Worm (Caenorhabditis elegans): ENCODE data around the gene Y69A2AR.50.

Y69A2AR.50 gene

ce11 chrIV:2542001-2542400, 20.2 kb upstream of the Y69A2AR.50 start, which contains the start of gene sprr-3 (continued):
- no peak for TF ChIP-seq swsn-7 (tag; optimal IDR thresholded peaks at IDR 0.05)
- TF ChIP-seq mab-9 (GFP tag; IDR thresholded peaks at IDR 0.05): no peak

ce11 chrIV:2548766-2549165, 13.4 kb upstream of the Y69A2AR.50 start:
- TF ChIP-seq sptf-1 (tag; optimal IDR thresholded peaks at IDR 0.05): no peak

- TF ChIP-seq ceh-82 (tag; optimal IDR thresholded peaks at IDR 0.05) (no peak), lin-13 (GFP tag; optimal IDR thresholded peaks at IDR 0.05) (no peak), elt-2 (tag; optimal IDR thresholded peaks at IDR 0.05) (no peak), nhr-84 (tag; optimal IDR thresholded peaks at IDR 0.05) (no peak), nhr-20 (tag; optimal IDR thresholded peaks at IDR 0.05) (no peak)
Measured at ce11 chrIV:2549542-2549941, 12.6 kb upstream of the Y69A2AR.50 start.

- TF ChIP-seq ceh-82 (tag; optimal IDR thresholded peaks at IDR 0.05): no peak
- TF ChIP-seq pqm-1 (tag; optimal IDR thresholded peaks at IDR 0.05): no peak
- no peak for TF ChIP-seq lsy-2 (tag; optimal IDR thresholded peaks at IDR 0.05)
- TF ChIP-seq efl-3 (GFP tag; optimal IDR thresholded peaks at IDR 0.05): no peak
- TF ChIP-seq rnt-1 (tag; optimal IDR thresholded peaks at IDR 0.05): no peak
- no peak for TF ChIP-seq nhr-77 (tag; optimal IDR thresholded peaks at IDR 0.05)
Measured at ce11 chrIV:2551418-2551817, 10.8 kb upstream of the Y69A2AR.50 start, which contains the start of gene Y69A2AR.23. TSS of gene Y69A2AR.23 (minus strand) at chrIV:2551684.

- no peak for TF ChIP-seq sup-37 (GFP tag; optimal IDR thresholded peaks at IDR 0.05)
- no peak for TF ChIP-seq lir-3 (tag; optimal IDR thresholded peaks at IDR 0.05; ENCODE audit: poor library complexity)
- TF ChIP-seq mep-1 (tag; optimal IDR thresholded peaks at IDR 0.05): no peak
- TF ChIP-seq efl-1 (optimal IDR thresholded peaks at IDR 0.05): no peak
- peak in 1 of 2 experiments; percentile 24 for TF ChIP-seq efl-1 (GFP tag; optimal IDR thresholded peaks at IDR 0.05 in 1 of 2)
Measured at ce11 chrIV:2551838-2552237, 10.3 kb upstream of the Y69A2AR.50 start.

- TF ChIP-seq ztf-11 (tag; optimal IDR thresholded peaks at IDR 0.05): no peak
- no peak for TF ChIP-seq nhr-71 (tag; optimal IDR thresholded peaks at IDR 0.05)
- TF ChIP-seq snu-23 (GFP tag; optimal IDR thresholded peaks at IDR 0.05): no peak
- TF ChIP-seq nhr-77 (tag; optimal IDR thresholded peaks at IDR 0.05): no peak
- no peak for TF ChIP-seq ceh-63 (GFP tag; optimal IDR thresholded peaks at IDR 0.05)
- no peak for TF ChIP-seq unc-62 (GFP tag; optimal IDR thresholded peaks at IDR 0.05)
- TF ChIP-seq nhr-237 (tag; optimal IDR thresholded peaks at IDR 0.05): no peak
- TF ChIP-seq ceh-82 (tag; optimal IDR thresholded peaks at IDR 0.05): no peak
- TF ChIP-seq lin-35 (GFP tag; optimal IDR thresholded peaks at IDR 0.05): no peak
Measured at ce11 chrIV:2552276-2552675, 9.9 kb upstream of the Y69A2AR.50 start.

ce11 chrIV:2552855-2553254, 9.3 kb upstream of the Y69A2AR.50 start:
- TF ChIP-seq skn-1 (tag; optimal IDR thresholded peaks at IDR 0.05): no peak
- no peak for TF ChIP-seq unc-98 (GFP tag; IDR thresholded peaks at IDR 0.05)
- no peak for TF ChIP-seq fkh-8 (tag; optimal IDR thresholded peaks at IDR 0.05)
- no peak for TF ChIP-seq blmp-1 (tag; optimal IDR thresholded peaks at IDR 0.05)

- TF ChIP-seq dpl-1 (GFP tag; optimal IDR thresholded peaks at IDR 0.05): no peak
- no peak for TF ChIP-seq irx-1 (tag; optimal IDR thresholded peaks at IDR 0.05)
- TF ChIP-seq ceh-88 (GFP tag; IDR thresholded peaks at IDR 0.05): no peak
- TF ChIP-seq aly-2 (tag; optimal IDR thresholded peaks at IDR 0.05): no peak
- no peak for TF ChIP-seq mab-9 (GFP tag; IDR thresholded peaks at IDR 0.05)
- TF ChIP-seq unc-98 (GFP tag; IDR thresholded peaks at IDR 0.05): no peak
- no peak for TF ChIP-seq ceh-63 (GFP tag; optimal IDR thresholded peaks at IDR 0.05)
- TF ChIP-seq sox-4 (tag; optimal IDR thresholded peaks at IDR 0.05): no peak
- TF ChIP-seq fkh-4 (tag; optimal IDR thresholded peaks at IDR 0.05; ENCODE audit: borderline replicate concordance): no peak
- TF ChIP-seq pax-3 (tag; optimal IDR thresholded peaks at IDR 0.05): no peak
- no peak for TF ChIP-seq nhr-71 (tag; optimal IDR thresholded peaks at IDR 0.05)
- no peak for TF ChIP-seq nhr-12 (tag; optimal IDR thresholded peaks at IDR 0.05)
Measured at ce11 chrIV:2556211-2556610, 6.0 kb upstream of the Y69A2AR.50 start.
